Fruit fly (Drosophila melanogaster): Measurements from ENCODE around the gene CG13063.

DNA sequence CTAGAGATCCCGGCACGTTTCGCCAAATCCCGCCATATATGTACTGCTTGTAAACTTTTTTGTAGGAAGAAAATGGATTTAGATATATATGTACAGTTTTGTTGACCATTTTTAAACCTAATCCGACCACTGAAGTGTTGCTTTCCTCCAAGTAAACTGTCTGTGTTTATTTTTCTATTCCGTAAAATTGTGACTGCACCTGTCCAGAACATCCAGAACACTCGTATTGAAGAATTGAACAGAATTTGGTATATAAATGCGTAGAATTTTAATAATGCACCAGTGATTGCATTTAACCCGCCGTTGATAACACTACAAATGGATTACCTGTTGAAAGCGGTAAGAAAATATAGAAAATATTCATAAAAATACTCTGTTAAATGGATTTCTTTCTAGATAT lies 2.4 kb upstream of the CG13063 start, which contains the start of gene CG43249:
- TF ChIP-seq CG4496 (GFP tag; IDR thresholded peaks at IDR 0.05) = no peak
- TF ChIP-seq Pif1B (GFP tag; optimal IDR thresholded peaks at IDR 0.05) = no peak
- no peak for TF ChIP-seq CG14655 (GFP tag; optimal IDR thresholded peaks at IDR 0.05)
- no peak for TF ChIP-seq CG8159 (tag; optimal IDR thresholded peaks at IDR 0.05)
- TF ChIP-seq CG32121 (GFP tag; IDR thresholded peaks at IDR 0.05) = no peak
- no peak for TF ChIP-seq Ets98B (GFP tag; IDR thresholded peaks at IDR 0.05)
- no peak for TF ChIP-seq CG13204 (GFP tag; optimal IDR thresholded peaks at IDR 0.05)
- TF ChIP-seq CG15710 (tag; optimal IDR thresholded peaks at IDR 0.05) = no peak
- no peak for TF ChIP-seq gl (tag; optimal IDR thresholded peaks at IDR 0.05)
- no peak for TF ChIP-seq CG12605 (GFP tag; IDR thresholded peaks at IDR 0.05)
